Fruit fly (Drosophila melanogaster): ENCODE data around the gene Rpt5.
A peak's percentile ranks its signal among the peaks of the same experiment; 100 is the strongest.

Rpt5 gene

DNA sequence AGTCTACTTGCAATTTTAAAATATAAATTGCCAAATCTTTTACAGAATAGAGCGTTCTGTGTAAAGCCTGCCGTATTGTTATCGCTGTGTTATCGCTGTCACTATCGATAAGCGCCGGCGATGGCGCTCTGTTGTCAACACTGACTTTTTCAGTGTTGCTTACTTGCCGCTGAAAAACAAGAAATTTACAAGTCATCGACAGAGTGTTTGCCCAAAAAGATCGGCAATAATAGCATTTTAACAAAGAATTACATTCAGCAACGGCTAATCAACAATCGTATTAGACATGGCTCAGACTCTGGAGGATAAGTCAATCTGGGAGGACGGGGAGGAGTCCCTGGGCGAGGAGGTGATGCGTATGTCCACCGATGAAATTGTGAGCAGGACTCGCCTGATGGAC is at the start of gene Rpt5, which contains the start of gene RanBP3:
Rpt5 (plus strand) TSS at position 149 of the 400 bp plus-strand sequence.
RanBP3 (minus strand) TSS at position 107 of the 400 bp plus-strand sequence.
- TF ChIP-seq CG8478 (optimal IDR thresholded peaks at IDR 0.05) (no peak), CTCF (optimal IDR thresholded peaks at IDR 0.05) (peak in 1 of 2 experiments; percentile 4)

DNA sequence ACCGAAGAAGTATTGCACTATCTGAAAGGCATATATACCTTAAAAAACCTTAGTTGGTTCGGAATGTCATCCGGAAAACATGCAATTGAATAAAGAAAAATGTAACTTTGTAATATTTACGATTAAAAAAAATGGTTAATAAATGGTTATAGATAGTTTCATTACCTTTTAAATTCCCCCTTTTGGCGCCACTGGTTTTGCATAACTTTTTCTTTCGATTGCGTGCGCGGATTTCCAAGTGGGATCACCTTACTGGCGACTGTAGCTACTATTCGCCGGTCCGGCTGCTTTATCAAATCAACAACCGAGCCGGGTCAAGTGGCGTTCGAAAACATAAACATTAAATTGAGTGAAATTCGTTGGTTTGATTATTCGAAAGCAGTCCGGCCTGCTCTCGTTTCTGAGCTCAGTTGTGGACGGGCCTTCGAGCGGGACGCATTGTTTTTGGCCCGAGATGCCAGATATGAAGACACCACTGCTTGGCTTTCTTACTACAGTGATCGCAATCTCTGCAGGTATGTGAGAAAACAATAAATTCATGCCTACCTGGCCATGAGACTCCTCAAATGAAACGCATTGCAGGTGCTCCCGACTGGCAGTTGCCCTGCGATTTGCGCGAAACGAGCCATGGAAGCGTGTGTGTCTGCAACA is 48.2 kb upstream of the Rpt5 start, which contains the start of gene Gba1b:
Gba1b (plus strand) TSS at position 422 of the 651 bp plus-strand sequence.
- no peak for TF ChIP-seq CTCF (optimal IDR thresholded peaks at IDR 0.05)

DNA sequence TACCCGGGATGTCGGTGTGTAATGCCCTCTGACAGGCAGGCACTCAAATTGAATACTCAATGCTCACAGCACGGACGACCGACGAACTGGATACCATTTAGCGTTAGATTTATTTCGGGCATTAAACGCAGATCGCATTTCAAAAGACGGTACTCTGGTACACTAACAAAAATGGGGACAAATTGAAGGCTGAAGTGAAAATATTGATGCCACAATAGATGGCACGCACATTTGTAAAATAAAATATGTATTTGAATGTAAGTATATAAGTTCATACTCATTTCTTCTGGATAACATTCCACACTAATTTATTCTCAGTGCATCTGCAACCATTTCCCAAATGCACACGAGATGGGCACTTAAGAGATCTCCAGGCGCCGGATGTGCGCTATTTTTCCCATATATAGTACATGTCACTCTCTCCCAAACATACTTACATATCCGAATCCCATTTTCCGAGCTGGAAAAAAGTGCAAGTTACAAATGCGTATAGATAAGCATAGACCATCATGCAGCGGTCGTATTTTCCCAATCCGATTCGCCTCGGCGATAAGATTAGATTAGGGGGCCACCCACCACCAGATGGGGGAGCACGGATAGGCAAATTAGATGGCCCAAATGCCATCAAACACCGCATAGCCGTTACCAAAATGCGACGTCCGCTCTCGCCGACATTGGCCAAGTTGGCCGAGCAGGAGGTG is 43.0 kb upstream of the Rpt5 start, which contains the start of gene CG10301:
CG10301 (plus strand) TSS at position 651 of the 701 bp plus-strand sequence.
- no peak for TF ChIP-seq CTCF (optimal IDR thresholded peaks at IDR 0.05)
- no peak for TF ChIP-seq CG8478 (optimal IDR thresholded peaks at IDR 0.05)

DNA sequence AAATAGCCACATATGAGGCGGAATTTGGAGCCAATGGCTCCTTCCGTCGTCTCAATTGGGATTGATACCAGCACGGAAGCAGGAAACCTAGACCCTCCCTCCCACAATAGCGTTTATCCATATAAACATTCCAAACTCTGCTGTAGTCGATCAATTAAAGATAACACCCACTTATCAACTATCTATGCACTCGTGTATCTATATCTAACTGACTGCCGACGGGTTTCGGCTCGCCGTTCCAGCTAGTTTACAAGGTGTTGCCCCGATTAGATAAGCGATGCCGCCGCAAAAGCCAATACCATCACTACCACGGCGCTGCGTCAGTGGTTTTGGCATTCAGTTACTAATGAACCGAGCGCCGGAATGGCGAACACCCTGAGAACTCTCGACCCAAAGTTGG is 41.5 kb upstream of the Rpt5 start, which contains the start of gene CG10300:
CG10300 (plus strand) TSS at position 333 of the 400 bp plus-strand sequence.
- TF ChIP-seq CG8478 (optimal IDR thresholded peaks at IDR 0.05) (no peak), CTCF (optimal IDR thresholded peaks at IDR 0.05) (no peak)

DNA sequence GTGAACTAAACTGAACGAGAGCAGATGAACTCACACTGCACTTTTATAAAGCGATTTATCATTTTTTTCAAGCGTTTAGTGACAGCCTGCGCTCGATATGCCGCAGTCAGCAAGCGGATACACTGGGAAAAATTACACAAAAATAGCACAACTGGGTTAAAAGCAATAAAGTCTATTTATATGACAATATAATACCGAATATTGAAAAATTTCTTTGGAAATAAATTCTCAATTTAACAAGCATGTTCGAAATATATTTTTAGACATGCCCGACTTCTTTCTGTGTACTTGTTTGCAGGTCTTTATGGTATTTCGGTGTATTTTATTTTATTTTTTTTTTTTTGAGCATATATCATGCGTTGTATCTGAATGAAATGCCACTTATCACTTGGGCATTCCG is 38.8 kb upstream of the Rpt5 start:
- no peak for TF ChIP-seq CG8478 (optimal IDR thresholded peaks at IDR 0.05)
- TF ChIP-seq CTCF (optimal IDR thresholded peaks at IDR 0.05): no peak

DNA sequence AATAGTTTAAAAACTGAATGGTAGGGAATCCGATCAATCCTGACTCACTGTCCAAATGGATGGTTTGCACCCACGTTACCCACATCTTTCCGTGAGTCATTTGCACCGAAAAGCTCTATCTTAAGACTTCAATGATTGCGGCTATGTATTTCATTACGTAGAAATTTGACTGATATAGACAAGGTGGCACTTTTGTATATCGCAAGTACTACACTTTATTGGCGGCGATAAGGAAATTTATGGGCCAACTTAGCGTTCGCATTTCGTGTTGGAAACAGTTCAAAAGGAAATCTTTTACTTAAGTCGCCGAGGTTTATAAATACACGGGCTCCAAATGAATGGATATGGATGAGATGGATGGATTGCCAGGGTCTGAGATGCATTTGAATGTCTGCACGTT is 37.8 kb upstream of the Rpt5 start:
- no peak for TF ChIP-seq CTCF (optimal IDR thresholded peaks at IDR 0.05)
- TF ChIP-seq CG8478 (optimal IDR thresholded peaks at IDR 0.05): no peak

DNA sequence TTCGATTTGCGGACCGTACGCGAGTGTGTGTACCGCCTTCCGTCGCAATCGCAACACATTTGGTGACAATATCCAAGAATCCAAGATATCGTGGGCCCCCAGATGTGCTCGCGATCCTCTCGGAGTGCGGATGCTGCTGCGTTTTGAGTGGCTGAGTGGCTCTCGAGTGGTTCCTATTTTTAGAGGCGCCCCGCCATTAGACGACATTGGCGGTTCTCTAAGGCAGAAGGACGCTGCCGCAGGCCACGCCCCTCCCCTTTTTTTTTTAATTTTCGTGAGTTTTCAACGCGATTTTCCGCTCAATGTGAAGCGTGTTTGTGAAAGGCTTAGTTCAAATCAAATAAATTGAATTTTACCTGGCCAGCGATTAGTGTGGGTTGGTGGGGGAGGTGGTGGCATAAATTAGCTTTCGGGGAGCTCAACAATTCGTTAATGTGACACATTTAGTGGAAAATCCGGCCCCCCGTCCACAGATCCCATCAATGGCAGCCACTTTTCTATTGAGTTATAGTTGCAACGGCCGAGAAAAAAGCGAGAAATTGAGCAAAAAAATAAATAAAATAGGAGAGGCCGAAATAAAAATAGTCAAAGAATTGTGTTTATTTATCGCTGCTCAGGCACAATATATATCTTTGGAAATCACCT is 34.3 kb upstream of the Rpt5 start, which contains the start of gene nau:
nau (minus strand) TSS at position 61 of the 645 bp plus-strand sequence.
- TF ChIP-seq CTCF (optimal IDR thresholded peaks at IDR 0.05): no peak
- no peak for TF ChIP-seq CG8478 (optimal IDR thresholded peaks at IDR 0.05)

DNA sequence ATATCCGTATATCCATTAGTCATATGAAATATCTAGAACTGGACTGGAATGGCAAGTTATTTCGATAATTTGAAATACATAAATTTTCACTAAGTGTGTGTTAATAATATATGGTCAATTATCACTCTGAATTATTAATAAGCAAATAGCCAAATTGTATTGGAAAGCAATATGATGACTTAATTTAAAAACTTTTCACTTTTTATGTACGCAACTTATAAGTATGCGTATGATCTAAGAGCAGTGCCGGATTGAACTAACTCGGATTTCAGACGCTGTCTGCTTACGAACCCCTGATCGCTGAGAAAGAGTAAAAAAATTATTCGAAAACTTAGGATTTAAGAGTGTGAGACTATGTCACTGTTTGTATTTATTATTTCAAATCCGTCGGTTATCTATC is 31.2 kb upstream of the Rpt5 start, which contains the start of gene CG10232:
CG10232 (minus strand) TSS at position 101 of the 400 bp plus-strand sequence.
- TF ChIP-seq CTCF (optimal IDR thresholded peaks at IDR 0.05) (no peak), CG8478 (optimal IDR thresholded peaks at IDR 0.05) (no peak)

DNA sequence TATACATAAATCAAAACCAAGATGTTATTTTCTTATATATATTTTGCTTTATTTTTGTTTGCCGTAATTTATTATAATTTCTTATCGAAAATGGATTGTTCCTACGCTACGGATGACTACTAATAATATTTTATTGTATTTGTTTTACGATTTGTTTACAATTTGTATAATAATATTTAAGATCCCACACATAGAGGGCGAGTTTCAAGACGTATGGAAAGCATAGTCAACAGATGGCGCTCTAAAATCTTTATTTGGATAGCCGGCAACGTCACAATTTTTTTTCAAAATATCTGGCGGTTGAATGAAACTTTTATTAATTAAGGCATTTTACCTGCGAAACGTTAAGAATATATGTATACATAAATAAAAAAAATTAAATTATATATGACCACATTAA is 30.7 kb upstream of the Rpt5 start:
- no peak for TF ChIP-seq CG8478 (optimal IDR thresholded peaks at IDR 0.05)
- TF ChIP-seq CTCF (optimal IDR thresholded peaks at IDR 0.05): peak; percentile 54 to 90

DNA sequence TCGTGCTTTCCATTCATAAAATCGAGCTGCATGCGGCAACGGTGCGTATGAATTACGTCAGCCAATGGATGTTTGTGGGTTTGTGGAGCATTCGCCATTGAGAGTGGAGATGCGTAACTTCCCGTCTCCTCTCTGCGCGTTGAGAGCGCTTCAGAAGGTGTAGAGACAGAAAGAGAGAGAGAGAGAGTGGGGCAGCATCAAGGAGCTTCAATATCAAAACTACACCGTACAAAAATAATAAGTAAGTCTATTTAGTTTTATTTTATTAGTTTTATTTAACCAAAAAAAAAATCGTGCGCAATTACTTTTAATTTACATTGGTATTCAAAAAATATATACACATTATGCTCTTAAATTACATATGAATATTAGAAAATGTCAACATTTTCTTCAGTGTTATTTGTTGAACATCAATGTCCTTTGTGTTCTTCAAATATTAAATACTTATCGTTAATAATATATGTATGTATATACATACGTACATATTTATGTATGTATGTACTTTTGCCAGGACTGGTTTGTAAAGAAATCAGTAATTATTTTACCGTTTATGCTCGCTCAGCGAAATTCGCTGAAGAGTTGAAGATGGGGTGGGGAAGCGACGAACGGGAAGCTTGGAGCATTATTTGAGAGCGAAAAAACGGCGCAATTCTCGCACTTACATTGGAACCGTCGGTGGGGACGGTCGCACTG is 29.9 kb upstream of the Rpt5 start, which contains the start of gene CG10365:
CG10365 (plus strand) TSS at position 652 of the 693 bp plus-strand sequence.
- TF ChIP-seq CG8478 (optimal IDR thresholded peaks at IDR 0.05) (no peak), CTCF (optimal IDR thresholded peaks at IDR 0.05) (no peak)

DNA sequence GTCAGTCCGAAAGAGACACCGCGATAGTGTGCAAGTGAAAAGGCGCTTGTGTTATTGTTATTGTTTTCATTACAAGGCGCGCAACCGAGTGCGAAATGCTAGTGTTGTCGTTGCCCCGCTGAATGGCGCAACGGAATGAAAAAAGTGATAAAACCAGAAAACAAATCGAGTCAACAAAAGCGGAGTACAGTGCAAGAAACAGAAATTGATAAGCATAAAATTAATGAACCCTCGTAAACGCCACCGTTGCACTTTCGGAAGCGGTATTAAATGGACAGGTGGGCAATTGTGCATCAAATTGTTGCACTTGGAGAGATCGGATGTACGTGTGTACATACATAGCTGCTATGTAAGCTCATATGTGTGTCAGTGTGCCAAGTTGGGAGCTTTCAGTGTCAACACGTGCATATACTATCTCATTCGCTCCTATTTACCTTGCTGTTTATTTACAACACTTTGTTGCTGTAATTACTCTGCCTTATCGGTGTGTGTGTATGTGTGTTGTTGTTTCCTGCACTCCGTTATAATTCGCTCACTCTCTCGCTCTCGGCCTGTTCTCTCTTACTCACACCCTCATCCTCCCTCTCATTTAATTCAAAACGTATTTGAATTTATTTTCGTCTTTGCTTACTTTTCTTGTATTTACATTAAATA is 29.2 kb upstream of the Rpt5 start:
- TF ChIP-seq CG8478 (optimal IDR thresholded peaks at IDR 0.05) (no peak), CTCF (optimal IDR thresholded peaks at IDR 0.05) (no peak)

DNA sequence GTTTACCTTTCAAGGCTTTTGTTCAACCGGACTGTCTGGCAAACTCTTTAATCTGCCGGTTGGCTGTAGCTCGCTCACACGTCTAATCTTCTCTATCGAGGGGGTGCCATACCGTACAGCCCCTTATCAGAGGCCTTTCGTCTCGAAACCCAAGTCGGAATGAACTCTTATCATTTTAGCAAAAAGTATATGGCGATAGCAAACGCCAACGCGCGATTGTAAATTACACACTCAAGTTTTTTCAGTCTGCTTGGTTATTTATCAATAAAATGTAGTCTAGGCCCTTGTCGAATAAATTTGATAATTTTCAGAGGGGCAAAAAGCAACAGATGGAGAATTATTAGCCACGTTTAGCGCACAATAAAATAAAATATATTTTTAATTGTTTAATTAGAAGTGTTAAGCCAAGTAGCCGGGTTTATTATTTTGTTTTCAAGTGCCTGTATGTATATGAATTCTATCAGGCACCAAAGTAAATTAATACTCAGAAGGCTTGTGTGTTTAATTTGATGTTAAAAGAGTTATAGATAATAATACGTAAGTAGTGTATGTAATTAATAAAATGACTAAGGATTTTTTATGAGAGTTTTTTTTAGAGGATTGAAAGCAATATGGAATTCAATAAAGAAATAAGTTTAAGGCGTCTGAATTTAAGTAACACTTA is 27.7 kb upstream of the Rpt5 start:
- no peak for TF ChIP-seq CG8478 (optimal IDR thresholded peaks at IDR 0.05)
- no peak for TF ChIP-seq CTCF (optimal IDR thresholded peaks at IDR 0.05)

DNA sequence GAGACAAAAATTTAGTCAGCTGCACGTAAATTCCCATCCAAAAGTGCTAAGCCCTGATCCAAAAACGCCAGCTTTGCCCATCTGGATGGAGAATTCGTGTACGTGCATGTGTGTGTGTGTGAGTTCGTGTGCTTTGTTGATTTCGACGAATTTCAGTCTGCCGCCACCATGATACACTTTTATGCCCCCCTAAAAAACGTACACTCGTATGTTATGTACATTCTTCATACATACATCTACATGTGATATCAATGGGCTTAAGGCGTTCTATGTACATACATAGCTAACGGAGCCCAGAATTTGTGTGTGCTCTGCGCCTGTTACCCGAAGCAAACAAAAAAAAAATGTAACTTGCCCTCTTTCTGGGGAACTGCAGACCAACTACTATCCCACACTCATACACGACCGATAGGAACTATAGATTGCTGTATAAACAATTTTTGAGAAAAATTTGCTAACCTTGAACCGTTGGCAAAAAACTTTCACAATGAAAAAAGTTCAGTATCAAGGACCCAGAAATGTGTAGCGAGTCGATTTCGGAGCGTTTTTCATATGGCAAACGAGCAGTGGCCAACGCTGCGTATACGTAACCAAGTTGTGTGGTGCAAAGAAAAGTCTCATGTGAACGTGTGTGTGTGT is 26.8 kb upstream of the Rpt5 start:
- TF ChIP-seq CG8478 (optimal IDR thresholded peaks at IDR 0.05): no peak

Measured in S2 (cell line).